Worm (Caenorhabditis elegans): ENCODE data around the gene Y47D3A.20.

- no peak for TF ChIP-seq dao-5 (tag; optimal IDR thresholded peaks at IDR 0.05)
- TF ChIP-seq him-1 (tag; optimal IDR thresholded peaks at IDR 0.05) = no peak
These were observed 36.1 kb upstream of the Y47D3A.20 start for ce11 chrIII:11238790-11239189.
